Worm (Caenorhabditis elegans): ENCODE data around the gene cox-5A.
A peak's percentile ranks its signal among the peaks of the same experiment; 100 is the strongest.

The cox-5A gene

ce11 chrIII:12904987-12905541 lies at the start of gene cox-5A:
Gene cox-5A (plus strand): TSS chrIII:12905491.
- TF ChIP-seq nhr-77 (tag; optimal IDR thresholded peaks at IDR 0.05): peak; percentile 92
- peak; percentile 25 for TF ChIP-seq unc-39 (tag; optimal IDR thresholded peaks at IDR 0.05)
- peak; percentile 98 for TF ChIP-seq nhr-43 (tag; optimal IDR thresholded peaks at IDR 0.05; ENCODE audit: poor library complexity, severe bottlenecking)
- peak; percentile 64 for TF ChIP-seq ceh-16 (tag; optimal IDR thresholded peaks at IDR 0.05)
- TF ChIP-seq elt-1 (tag; optimal IDR thresholded peaks at IDR 0.05): peak; percentile 87
- TF ChIP-seq fkh-2 (tag; optimal IDR thresholded peaks at IDR 0.05): peak; percentile 37
- TF ChIP-seq nhr-76 (tag; optimal IDR thresholded peaks at IDR 0.05): peak; percentile 80
- TF ChIP-seq aly-2 (tag; optimal IDR thresholded peaks at IDR 0.05): peak; percentile 96
- TF ChIP-seq zag-1 (tag; optimal IDR thresholded peaks at IDR 0.05): peak; percentile 85
- TF ChIP-seq nhr-28 (tag; optimal IDR thresholded peaks at IDR 0.05): peak; percentile 70
- TF ChIP-seq egl-5 (tag; optimal IDR thresholded peaks at IDR 0.05): peak; percentile 96
- TF ChIP-seq skn-1 (tag; optimal IDR thresholded peaks at IDR 0.05): peak; percentile 97
- peak; percentile 95 for TF ChIP-seq pqm-1 (tag; optimal IDR thresholded peaks at IDR 0.05)
- no peak for TF ChIP-seq ztf-11 (tag; optimal IDR thresholded peaks at IDR 0.05)
- TF ChIP-seq nhr-23 (tag; optimal IDR thresholded peaks at IDR 0.05): peak; percentile 100
- peak; percentile 100 for TF ChIP-seq nfya-1 (tag; optimal IDR thresholded peaks at IDR 0.05; ENCODE audit: insufficient read depth)
- peak; percentile 94 for TF ChIP-seq nhr-11 (tag; optimal IDR thresholded peaks at IDR 0.05)
- peak; percentile 99 for TF ChIP-seq lin-39 (tag; optimal IDR thresholded peaks at IDR 0.05)
- TF ChIP-seq fkh-10 (GFP tag; optimal IDR thresholded peaks at IDR 0.05): peak; percentile 98
- peak; percentile 98 for TF ChIP-seq jun-1 (tag; optimal IDR thresholded peaks at IDR 0.05)
- peak; percentile 100 for TF ChIP-seq pha-4 (tag; optimal IDR thresholded peaks at IDR 0.05)
- peak; percentile 78 for TF ChIP-seq daf-12 (tag; optimal IDR thresholded peaks at IDR 0.05)
- TF ChIP-seq nhr-237 (tag; optimal IDR thresholded peaks at IDR 0.05): peak; percentile 26
- peak; percentile 94 for TF ChIP-seq elt-2 (tag; optimal IDR thresholded peaks at IDR 0.05)
- peak; percentile 95 for TF ChIP-seq ztf-4 (tag; optimal IDR thresholded peaks at IDR 0.05)
- peak; percentile 97 for TF ChIP-seq snpc-4 (tag; optimal IDR thresholded peaks at IDR 0.05)
- peak; percentile 99 for TF ChIP-seq nhr-25 (tag; optimal IDR thresholded peaks at IDR 0.05)
- peak in 2 of 3 experiments; percentile 44 to 85 for TF ChIP-seq elt-3 (tag; optimal IDR thresholded peaks at IDR 0.05)
- peak; percentile 97 for TF ChIP-seq tbx-2 (tag; optimal IDR thresholded peaks at IDR 0.05)
- peak; percentile 58 for TF ChIP-seq mdl-1 (tag; optimal IDR thresholded peaks at IDR 0.05)
- peak in 1 of 2 experiments; percentile 11 for TF ChIP-seq eor-1 (tag; optimal IDR thresholded peaks at IDR 0.05)
- peak; percentile 85 for TF ChIP-seq sea-2 (GFP tag; optimal IDR thresholded peaks at IDR 0.05)
- peak; percentile 99 for TF ChIP-seq ceh-28 (tag; optimal IDR thresholded peaks at IDR 0.05)
- peak; percentile 96 for TF ChIP-seq fos-1 (tag; optimal IDR thresholded peaks at IDR 0.05)
- peak; percentile 99 for TF ChIP-seq hmg-11 (tag; optimal IDR thresholded peaks at IDR 0.05)
- peak; percentile 95 for TF ChIP-seq unc-62 (GFP tag; optimal IDR thresholded peaks at IDR 0.05)
- TF ChIP-seq ceh-9 (tag; optimal IDR thresholded peaks at IDR 0.05): no peak
- peak; percentile 67 for TF ChIP-seq ZK546.5 (tag; optimal IDR thresholded peaks at IDR 0.05)
- TF ChIP-seq lin-15B (tag; optimal IDR thresholded peaks at IDR 0.05): peak; percentile 99
- no peak for TF ChIP-seq mml-1 (tag; optimal IDR thresholded peaks at IDR 0.05)
- peak; percentile 94 for TF ChIP-seq R02D3.7 (tag; optimal IDR thresholded peaks at IDR 0.05)
- TF ChIP-seq egl-27 (tag; optimal IDR thresholded peaks at IDR 0.05): peak; percentile 93
- no peak for TF ChIP-seq nhr-12 (tag; optimal IDR thresholded peaks at IDR 0.05)
- peak; percentile 99 for TF ChIP-seq lsy-12 (tag; optimal IDR thresholded peaks at IDR 0.05)
- peak; percentile 73 for TF ChIP-seq ama-1 (optimal IDR thresholded peaks at IDR 0.05)
- peak; percentile 97 for TF ChIP-seq ceh-82 (tag; optimal IDR thresholded peaks at IDR 0.05)
- peak; percentile 10 for TF ChIP-seq nhr-67 (tag; optimal IDR thresholded peaks at IDR 0.05)

All from whole organism, L3 larva.